Worm (Caenorhabditis elegans): ENCODE measurements around the gene nhr-110.
A peak's percentile ranks its signal among the peaks of the same experiment; 100 is the strongest.

Gene nhr-110

DNA sequence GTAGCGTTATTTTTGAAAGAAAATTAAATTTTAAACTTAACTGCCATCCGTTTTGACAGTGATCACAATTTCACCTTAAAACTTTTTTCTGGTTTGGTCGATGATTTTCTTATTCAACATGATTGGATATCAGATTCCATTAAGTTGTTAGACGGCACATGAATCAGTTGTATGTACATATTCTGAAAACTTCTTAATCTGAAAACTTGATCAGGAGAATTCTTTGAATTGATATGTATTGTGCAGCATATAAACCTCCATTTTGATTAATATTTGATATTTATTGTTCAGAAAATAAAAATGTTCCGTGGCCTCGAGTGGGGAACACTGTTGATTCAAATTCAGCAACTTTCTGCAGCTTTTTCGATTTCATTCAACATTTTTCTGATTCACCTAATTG is 15.8 kb upstream of the nhr-110 start, which contains the start of gene str-221 (continued):
- no peak for TF ChIP-seq snpc-1.2 (GFP tag; IDR thresholded peaks at IDR 0.05)

DNA sequence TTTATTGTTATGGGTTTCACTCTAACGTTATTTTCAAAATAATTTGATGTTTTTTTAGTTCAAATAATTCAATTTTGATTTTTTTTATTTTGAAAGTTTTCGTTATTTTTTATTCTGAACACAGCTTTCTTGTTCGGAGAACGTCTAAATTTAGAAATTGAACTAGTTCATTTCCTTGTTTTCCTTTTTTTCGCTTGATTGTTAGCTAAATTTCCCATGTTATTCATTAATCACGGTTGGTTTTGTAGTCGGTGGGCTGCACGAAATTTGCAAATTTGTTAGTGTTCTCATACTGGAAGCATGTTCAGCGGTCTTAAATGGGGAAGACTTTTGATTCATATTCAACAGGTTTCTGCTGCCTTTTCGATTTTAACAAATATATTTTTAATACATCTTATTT is 11.6 kb upstream of the nhr-110 start, which contains the start of gene str-222:
Gene str-222 (plus strand): TSS at position 301 of the 400 bp plus-strand sequence.
- TF ChIP-seq egl-43 (GFP tag; IDR thresholded peaks at IDR 0.05) (no peak), aha-1 (tag) (no peak), ztf-11 (tag; optimal IDR thresholded peaks at IDR 0.05) (no peak), rbr-2 (tag; optimal IDR thresholded peaks at IDR 0.05) (no peak), spr-3 (GFP tag; optimal IDR thresholded peaks at IDR 0.05) (no peak), lin-29 (GFP tag; IDR thresholded peaks at IDR 0.05) (no peak), ZK546.5 (tag; optimal IDR thresholded peaks at IDR 0.05) (no peak), lin-1 (GFP tag; IDR thresholded peaks at IDR 0.05) (no peak), set-16 (GFP tag; IDR thresholded peaks at IDR 0.05) (no peak), zip-11 (GFP tag; IDR thresholded peaks at IDR 0.05) (no peak), zip-2 (tag; optimal IDR thresholded peaks at IDR 0.05) (no peak), gei-8 (GFP tag; optimal IDR thresholded peaks at IDR 0.05) (no peak)

DNA sequence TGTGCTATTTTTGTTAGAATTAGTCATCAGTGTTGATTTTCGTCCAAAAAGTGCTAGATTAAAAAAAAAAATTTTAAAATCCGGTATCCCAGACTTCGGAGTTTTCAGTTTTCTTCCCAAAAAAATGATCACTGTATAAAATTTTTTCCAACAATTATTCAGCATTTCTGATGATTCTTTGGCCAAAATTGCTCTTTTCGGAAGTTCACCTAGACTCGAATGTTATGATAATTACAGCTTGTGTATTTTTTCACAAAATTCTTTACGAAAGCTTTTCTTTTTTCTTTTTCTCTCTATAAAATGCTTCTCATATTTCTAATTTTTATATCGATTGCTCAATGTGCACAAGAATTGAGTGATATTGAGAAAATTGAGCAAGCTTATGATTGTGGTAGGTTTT is 7.5 kb upstream of the nhr-110 start, which contains the start of gene irld-17:
Gene irld-17 (plus strand): TSS at position 301 of the 400 bp plus-strand sequence.
- no peak for TF ChIP-seq D1046.2 (GFP tag; IDR thresholded peaks at IDR 0.05)
- no peak for TF ChIP-seq F44E2.7 (GFP tag; IDR thresholded peaks at IDR 0.05)
- no peak for TF ChIP-seq mes-2 (tag; optimal IDR thresholded peaks at IDR 0.05; ENCODE audit: poor library complexity, severe bottlenecking)
- TF ChIP-seq rbr-2 (tag; optimal IDR thresholded peaks at IDR 0.05), result no peak
- no peak for TF ChIP-seq saeg-2 (GFP tag; IDR thresholded peaks at IDR 0.05)
- no peak for TF ChIP-seq T20F7.1 (GFP tag; optimal IDR thresholded peaks at IDR 0.05)
- no peak for TF ChIP-seq arid-1 (GFP tag; conservative IDR thresholded peaks at IDR 0.05)

DNA sequence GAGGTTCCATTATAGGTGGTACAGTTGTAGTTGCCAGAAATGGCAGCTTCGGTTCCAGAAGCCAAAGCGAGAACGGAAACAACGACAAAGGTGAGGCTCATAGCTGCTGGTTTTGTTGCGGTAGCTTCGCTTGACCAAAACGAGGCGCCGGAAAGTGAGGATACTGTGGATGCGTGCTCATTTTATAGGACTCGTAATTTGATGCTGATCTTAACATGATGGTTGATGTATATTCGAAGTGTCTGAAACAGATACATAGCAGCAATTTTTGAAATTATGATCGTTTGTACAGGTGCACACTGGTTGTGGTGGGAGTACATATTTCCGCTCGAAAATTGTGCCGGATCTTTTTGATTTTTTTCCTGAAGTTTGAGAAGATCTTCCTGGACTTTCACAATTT is 6.9 kb upstream of the nhr-110 start, which contains the start of gene Y46H3D.8:
Gene Y46H3D.8 (minus strand): TSS at position 101 of the 400 bp plus-strand sequence.
- no peak for TF ChIP-seq spr-3 (GFP tag; optimal IDR thresholded peaks at IDR 0.05)
- no peak for TF ChIP-seq lin-13 (GFP tag; optimal IDR thresholded peaks at IDR 0.05)
- TF ChIP-seq php-3 (GFP tag; IDR thresholded peaks at IDR 0.05), result no peak
- no peak for TF ChIP-seq nhr-102 (tag; optimal IDR thresholded peaks at IDR 0.05)
- TF ChIP-seq aly-2 (tag; optimal IDR thresholded peaks at IDR 0.05), result no peak
- no peak for TF ChIP-seq D1046.2 (GFP tag; IDR thresholded peaks at IDR 0.05)
- no peak for TF ChIP-seq saeg-2 (GFP tag; IDR thresholded peaks at IDR 0.05)
- no peak for TF ChIP-seq rbr-2 (tag; optimal IDR thresholded peaks at IDR 0.05)
- no peak for TF ChIP-seq spr-1 (tag; optimal IDR thresholded peaks at IDR 0.05)
- no peak for TF ChIP-seq attf-4 (tag; optimal IDR thresholded peaks at IDR 0.05)

DNA sequence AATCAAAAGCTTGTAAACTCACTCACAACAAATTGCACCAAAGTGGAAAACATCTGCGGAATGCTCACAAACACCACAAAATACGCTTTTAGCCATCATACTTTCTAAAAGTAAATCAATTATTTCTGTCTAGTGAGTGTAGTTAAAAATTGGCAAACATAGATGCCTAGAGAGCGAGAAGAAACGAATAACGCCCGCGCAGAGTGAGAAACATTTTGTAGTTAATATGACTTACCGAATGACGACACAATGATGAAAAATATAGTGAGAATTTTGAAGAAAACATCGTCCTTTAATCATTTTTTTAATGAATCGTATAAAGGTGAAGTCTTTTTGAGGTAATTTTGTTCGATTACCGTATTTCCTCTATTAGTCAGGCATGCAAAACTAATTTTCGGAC is 5.1 kb upstream of the nhr-110 start, which contains the start of gene nhr-238:
Gene nhr-238 (minus strand): TSS at position 104 of the 400 bp plus-strand sequence.
- TF ChIP-seq ztf-7 (tag; optimal IDR thresholded peaks at IDR 0.05) (peak; percentile 75), Y105C5A.15 (GFP tag; IDR thresholded peaks at IDR 0.05) (no peak), daf-16 (GFP tag; optimal IDR thresholded peaks at IDR 0.05) (no peak), daf-16 (tag; optimal IDR thresholded peaks at IDR 0.05) (peak; percentile 17), ztf-11 (tag; optimal IDR thresholded peaks at IDR 0.05) (no peak), dve-1 (tag; optimal IDR thresholded peaks at IDR 0.05; ENCODE audit: insufficient read depth) (peak; percentile 44), zip-11 (GFP tag; IDR thresholded peaks at IDR 0.05) (no peak), nhr-102 (tag; optimal IDR thresholded peaks at IDR 0.05) (no peak), aha-1 (tag) (no peak), nhr-42 (GFP tag; IDR thresholded peaks at IDR 0.05) (peak; percentile 85), duxl-1 (tag; optimal IDR thresholded peaks at IDR 0.05; ENCODE audit: poor library complexity) (no peak), egl-27 (tag; optimal IDR thresholded peaks at IDR 0.05) (no peak), lin-15B (tag; optimal IDR thresholded peaks at IDR 0.05) (no peak), nhr-77 (tag; optimal IDR thresholded peaks at IDR 0.05) (peak; percentile 99), nhr-28 (tag; optimal IDR thresholded peaks at IDR 0.05) (peak; percentile 100)

All from whole organism, L4 larva.